Fruit fly (Drosophila melanogaster) whole organism, embryonic: ENCODE data around the gene CG14535.
A peak's percentile ranks its signal among the peaks of the same experiment; 100 is the strongest.

Experiments
- ATbp ChIP-seq: fragments of 200-800 bp; sonication (Bioruptor generic); optimal IDR thresholded peaks from 2 replicates; lab custom pipeline; 2017; ENCODE audit warnings: missing biosample characterization, mild to moderate bottlenecking, missing genetic modification characterization, missing genetic modification reagents
- C15 ChIP-seq: fragments of 200-800 bp; sonication (Bioruptor generic); IDR thresholded peaks from 3 replicates; pipeline ENCODE4 v1.3.6; 2022; ENCODE audit warnings: missing biosample characterization, missing genetic modification characterization
- CG10366 ChIP-seq: fragments of 200-800 bp; sonication (Bioruptor generic); IDR thresholded peaks from 2 replicates; pipeline ENCODE4 v1.3.6; 2022; ENCODE audit warnings: missing biosample characterization, missing genetic modification characterization
- CG10431 ChIP-seq: fragments of 200-800 bp; sonication (Bioruptor generic); optimal IDR thresholded peaks from 3 replicates; lab custom pipeline; 2018; ENCODE audit warnings: missing biosample characterization, mild to moderate bottlenecking, missing genetic modification characterization
- CG11696 ChIP-seq: fragments of 200-800 bp; sonication (Bioruptor generic); IDR thresholded peaks from 2 replicates; pipeline ENCODE4 v1.3.6; 2022; ENCODE audit warnings: missing biosample characterization, missing genetic modification characterization
- CG12659 ChIP-seq: fragments of 200-800 bp; sonication (Bioruptor generic); optimal IDR thresholded peaks from 3 replicates; lab custom pipeline; 2017; ENCODE audit warnings: mild to moderate bottlenecking, missing biosample characterization, missing genetic modification reagents, missing genetic modification characterization
- CG13624 ChIP-seq: fragments of 200-800 bp; sonication (Bioruptor generic); optimal IDR thresholded peaks from 2 replicates; lab custom pipeline; 2016; ENCODE audit warnings: missing biosample characterization, missing genetic modification characterization
- CG15011 ChIP-seq: fragments of 200-800 bp; sonication (Bioruptor generic); optimal IDR thresholded peaks from 3 replicates; lab custom pipeline; 2018; ENCODE audit warnings: missing biosample characterization, mild to moderate bottlenecking, missing genetic modification characterization
- CG1529 ChIP-seq: fragments of 200-800 bp; sonication (Bioruptor generic); optimal IDR thresholded peaks from 3 replicates; lab custom pipeline; 2018; ENCODE audit warnings: missing biosample characterization, missing genetic modification characterization
- CG1603 ChIP-seq: fragments of 200-800 bp; sonication (Bioruptor generic); optimal IDR thresholded peaks from 2 replicates; lab custom pipeline; 2019; ENCODE audit warnings: missing biosample characterization, mild to moderate bottlenecking, missing genetic modification characterization, moderate library complexity
- CG17568 ChIP-seq: fragments of 200-800 bp; sonication (Bioruptor generic); optimal IDR thresholded peaks from 2 replicates; lab custom pipeline; 2018; ENCODE audit warnings: missing biosample characterization, mild to moderate bottlenecking, missing genetic modification characterization, moderate library complexity
- CG18262 ChIP-seq: fragments of 200-800 bp; optimal IDR thresholded peaks from 3 replicates; lab custom pipeline; 2019; ENCODE audit warnings: missing biosample characterization, mild to moderate bottlenecking, missing genetic modification characterization, moderate library complexity
- CG30403 ChIP-seq: fragments of 200-800 bp; sonication (Bioruptor generic); optimal IDR thresholded peaks from 3 replicates; lab custom pipeline; 2016; ENCODE audit warnings: missing biosample characterization, missing genetic modification characterization
- CG32767 ChIP-seq: fragments of 200-800 bp; sonication (Bioruptor generic); IDR thresholded peaks from 2 replicates; pipeline ENCODE4 v1.3.6; 2022; ENCODE audit warnings: missing biosample characterization, missing genetic modification characterization
- CG33213 ChIP-seq: fragments of 200-800 bp; sonication (Bioruptor generic); optimal IDR thresholded peaks from 3 replicates; lab custom pipeline; 2016; ENCODE audit warnings: missing biosample characterization, missing genetic modification characterization
- CG6175 ChIP-seq: fragments of 200-800 bp; sonication (Bioruptor generic); IDR thresholded peaks from 3 replicates; pipeline ENCODE4 v1.3.6; 2022; ENCODE audit warnings: missing biosample characterization, missing genetic modification characterization
- CG6689 ChIP-seq: fragments of 200-800 bp; sonication (Bioruptor generic); IDR thresholded peaks from 2 replicates; pipeline ENCODE4 v1.3.6; 2022; ENCODE audit warnings: missing biosample characterization, missing genetic modification characterization
- CG6765 ChIP-seq: fragments of 200-800 bp; sonication (Bioruptor generic); optimal IDR thresholded peaks from 3 replicates; lab custom pipeline; 2017; ENCODE audit warnings: missing biosample characterization, mild to moderate bottlenecking, missing genetic modification characterization
- CG7372 ChIP-seq: fragments of 200-800 bp; sonication (Bioruptor generic); IDR thresholded peaks from 2 replicates; pipeline ENCODE4 v1.3.6; 2022; ENCODE audit warnings: missing biosample characterization, missing genetic modification characterization
- CG8290 ChIP-seq, 3 experiments: fragments of 200-800 bp; sonication (Bioruptor generic); optimal IDR thresholded peaks; 2 replicates each; lab custom pipeline; 2016 to 2019; ENCODE audit warnings: missing biosample characterization in 3 of 3, missing genetic modification characterization in 3 of 3, mild to moderate bottlenecking in 2 of 3, moderate library complexity in 1 of 3
- Dfd ChIP-seq, 2 experiments: fragments of >200 bp; optimal IDR thresholded peaks; 2 replicates each; lab custom pipeline; 2017; ENCODE audit warnings: missing biosample characterization in 2 of 2, missing genetic modification characterization in 2 of 2
- Dip2 ChIP-seq: fragments of 200-800 bp; sonication (Bioruptor generic); IDR thresholded peaks from 2 replicates; pipeline ENCODE4 v1.3.6; 2022; ENCODE audit warnings: missing biosample characterization, missing genetic modification characterization
- Doc2 ChIP-seq: fragments of 200-800 bp; sonication (Bioruptor generic); IDR thresholded peaks from 2 replicates; pipeline ENCODE4 v1.3.6; 2022; ENCODE audit warnings: missing biosample characterization, missing genetic modification characterization
- Fer1 ChIP-seq: fragments of 200-800 bp; sonication (Bioruptor generic); optimal IDR thresholded peaks from 2 replicates; lab custom pipeline; 2017; ENCODE audit warnings: missing biosample characterization, mild to moderate bottlenecking, missing genetic modification characterization
- HLH4C ChIP-seq: fragments of 200-800 bp; sonication (Bioruptor generic); IDR thresholded peaks from 3 replicates; pipeline ENCODE4 v1.3.6; 2022; ENCODE audit warnings: missing biosample characterization, missing genetic modification characterization; ENCODE audit not compliant: partially characterized antibody
- Hmr ChIP-seq: fragments of 200-800 bp; sonication (Bioruptor generic); optimal IDR thresholded peaks from 3 replicates; lab custom pipeline; 2017; ENCODE audit warnings: mild to moderate bottlenecking, missing biosample characterization, missing genetic modification reagents, missing genetic modification characterization
- Hr3 ChIP-seq: fragments of 200-800 bp; sonication (Bioruptor generic); optimal IDR thresholded peaks from 3 replicates; lab custom pipeline; 2016; ENCODE audit warnings: missing biosample characterization, missing genetic modification characterization
- Hsf ChIP-seq: fragments of 200-800 bp; sonication (Bioruptor generic); optimal IDR thresholded peaks from 3 replicates; lab custom pipeline; 2016; ENCODE audit warnings: missing biosample characterization, missing genetic modification characterization
- Jarid2 ChIP-seq: fragments of 200-800 bp; sonication (Bioruptor generic); optimal IDR thresholded peaks from 3 replicates; lab custom pipeline; 2017; ENCODE audit warnings: mild to moderate bottlenecking, missing biosample characterization, missing genetic modification reagents, missing genetic modification characterization
- Kr ChIP-seq: fragments of 200-800 bp; sonication (Bioruptor generic); optimal IDR thresholded peaks from 2 replicates; lab custom pipeline; 2017; ENCODE audit warnings: missing biosample characterization, mild to moderate bottlenecking, missing genetic modification characterization
- Myb ChIP-seq: fragments of 200-800 bp; sonication (Bioruptor generic); optimal IDR thresholded peaks from 2 replicates; lab custom pipeline; 2016; ENCODE audit warnings: missing biosample characterization, missing genetic modification characterization
- Nf-YA ChIP-seq: fragments of 200-800 bp; sonication (Bioruptor generic); IDR thresholded peaks from 2 replicates; pipeline ENCODE4 v1.3.6; 2022; ENCODE audit warnings: missing biosample characterization, missing genetic modification characterization
- Sry-β ChIP-seq: fragments of 200-800 bp; sonication (Bioruptor generic); optimal IDR thresholded peaks from 2 replicates; lab custom pipeline; 2018; ENCODE audit warnings: missing biosample characterization, mild to moderate bottlenecking, missing genetic modification characterization, moderate library complexity
- Sry-δ ChIP-seq: fragments of 200-800 bp; sonication (Bioruptor generic); optimal IDR thresholded peaks from 2 replicates; lab custom pipeline; 2016; ENCODE audit warnings: missing biosample characterization, missing genetic modification characterization
- abd-A ChIP-seq: fragments of 200-800 bp; sonication (Bioruptor generic); optimal IDR thresholded peaks from 3 replicates; lab custom pipeline; 2019; ENCODE audit warnings: missing biosample characterization, mild to moderate bottlenecking, missing genetic modification characterization, moderate library complexity
- bab2 ChIP-seq: fragments of 200-800 bp; sonication (Bioruptor generic); optimal IDR thresholded peaks from 2 replicates; lab custom pipeline; 2016; ENCODE audit warnings: missing biosample characterization, missing genetic modification characterization
- chm ChIP-seq: fragments of 200-800 bp; sonication (Bioruptor generic); IDR thresholded peaks from 2 replicates; pipeline ENCODE4 v1.3.6; 2022; ENCODE audit warnings: missing biosample characterization, missing genetic modification characterization
- croc ChIP-seq: fragments of 200-800 bp; sonication (Bioruptor generic); conservative IDR thresholded peaks from 3 replicates; pipeline ENCODE4 v1.3.6; 2022; ENCODE audit warnings: missing biosample characterization, missing genetic modification characterization
- ems ChIP-seq: fragments of 200-800 bp; sonication (Bioruptor generic); optimal IDR thresholded peaks from 3 replicates; lab custom pipeline; 2016; ENCODE audit warnings: missing biosample characterization, missing genetic modification characterization
- fd3F ChIP-seq: fragments of 200-800 bp; sonication (Bioruptor generic); optimal IDR thresholded peaks from 2 replicates; lab custom pipeline; 2018; ENCODE audit warnings: missing biosample characterization, mild to moderate bottlenecking, missing genetic modification characterization, moderate library complexity
- fd64A ChIP-seq: fragments of 200-800 bp; sonication (Bioruptor generic); optimal IDR thresholded peaks from 3 replicates; lab custom pipeline; 2018; ENCODE audit warnings: missing biosample characterization, mild to moderate bottlenecking, missing genetic modification characterization
- gem ChIP-seq: fragments of 200-800 bp; sonication (Bioruptor generic); optimal IDR thresholded peaks from 2 replicates; lab custom pipeline; 2019; ENCODE audit warnings: missing biosample characterization, mild to moderate bottlenecking, missing genetic modification characterization, moderate library complexity
- her ChIP-seq: fragments of 200-800 bp; sonication (Bioruptor generic); optimal IDR thresholded peaks from 2 replicates; lab custom pipeline; 2016; ENCODE audit warnings: missing biosample characterization, missing genetic modification characterization
- inv ChIP-seq: fragments of 200-800 bp; sonication (Bioruptor generic); IDR thresholded peaks from 2 replicates; pipeline ENCODE4 v1.3.6; 2022; ENCODE audit warnings: missing biosample characterization, missing genetic modification characterization; ENCODE audit not compliant: partially characterized antibody
- kni ChIP-seq: fragments of 200-800 bp; sonication (Bioruptor generic); optimal IDR thresholded peaks from 3 replicates; lab custom pipeline; 2017; ENCODE audit warnings: mild to moderate bottlenecking, missing biosample characterization, missing genetic modification reagents, missing genetic modification characterization
- oc ChIP-seq: fragments of 200-800 bp; sonication (Bioruptor generic); optimal IDR thresholded peaks from 2 replicates; lab custom pipeline; 2018; ENCODE audit warnings: missing biosample characterization, mild to moderate bottlenecking, missing genetic modification characterization, moderate library complexity
- row ChIP-seq: fragments of 200-800 bp; sonication (Bioruptor generic); IDR thresholded peaks from 3 replicates; pipeline ENCODE4 v1.3.6; 2022; ENCODE audit warnings: missing biosample characterization, missing genetic modification characterization
- slbo ChIP-seq: fragments of 200-800 bp; sonication (Bioruptor generic); IDR thresholded peaks from 2 replicates; pipeline ENCODE4 v1.3.6; 2022; ENCODE audit warnings: missing biosample characterization, missing genetic modification characterization
- so ChIP-seq: fragments of 200-800 bp; sonication (Bioruptor generic); IDR thresholded peaks from 3 replicates; pipeline ENCODE4 v1.3.6; 2022; ENCODE audit warnings: missing biosample characterization, missing genetic modification characterization
- trem ChIP-seq: fragments of 200-800 bp; optimal IDR thresholded peaks from 3 replicates; lab custom pipeline; 2019; ENCODE audit warnings: missing biosample characterization, mild to moderate bottlenecking, missing genetic modification characterization, moderate library complexity

CG14535 gene

dm6 chr2L:7821279-7821848 lies 33.9 kb downstream of the CG14535 start (continued):
- TF ChIP-seq CG8290 (GFP tag; optimal IDR thresholded peaks at IDR 0.05; lab: Kevin White, UChicago) (peak; percentile 8), CG8290 (tag; optimal IDR thresholded peaks at IDR 0.05; lab: Kevin White, UChicago) (no peak), fd3F (GFP tag; lab: Kevin White, UChicago) (peak; percentile 16), CG10366 (GFP tag; lab: Robert Waterston, UW) (peak; percentile 42), HLH4C (GFP tag; lab: Robert Waterston, UW) (peak; percentile 85), chm (GFP tag; lab: Robert Waterston, UW) (peak; percentile 31; the same call in 1 of the 2 replicates), Hmr (GFP tag; lab: Kevin White, UChicago) (peak; percentile 66), CG12659 (peak; percentile 54), ems (GFP tag; lab: Kevin White, UChicago) (peak; percentile 73), her (GFP tag; lab: Kevin White, UChicago) (peak; percentile 64), Dip2 (GFP tag; lab: Robert Waterston, UW) (no peak), Doc2 (GFP tag; lab: Robert Waterston, UW) (no peak), fd64A (GFP tag; lab: Kevin White, UChicago) (peak; percentile 32), kni (GFP tag; lab: Kevin White, UChicago) (no peak), Sry-δ (GFP tag; lab: Kevin White, UChicago) (peak; percentile 76), slbo (GFP tag; lab: Robert Waterston, UW) (peak; percentile 72), CG6765 (GFP tag; lab: Kevin White, UChicago) (no peak), abd-A (tag; lab: Kevin White, UChicago) (no peak), Myb (GFP tag; lab: Kevin White, UChicago) (peak; percentile 41), Jarid2 (GFP tag; lab: Kevin White, UChicago) (no peak), Hr3 (peak; percentile 50), CG17568 (GFP tag; lab: Kevin White, UChicago) (no peak), C15 (no peak), CG18262 (peak; percentile 41), Dfd (GFP tag; optimal IDR thresholded peaks at IDR 0.05; lab: Kevin White, UChicago) (no peak), CG6689 (GFP tag; lab: Robert Waterston, UW) (0 out of 2 replicates have a peak, but pooled peaks have one; percentile 38), CG6175 (GFP tag; lab: Robert Waterston, UW) (no peak), croc (GFP tag; lab: Robert Waterston, UW) (no peak), Kr (GFP tag; lab: Kevin White, UChicago) (no peak), oc (tag; lab: Kevin White, UChicago) (no peak), trem (tag; lab: Kevin White, UChicago) (peak; percentile 44), bab2 (GFP tag; lab: Kevin White, UChicago) (peak; percentile 32), Hsf (GFP tag; lab: Kevin White, UChicago) (peak; percentile 71), Nf-YA (GFP tag; lab: Robert Waterston, UW) (no peak), CG30403 (GFP tag; lab: Kevin White, UChicago) (peak; percentile 71), CG1603 (no peak), CG7372 (GFP tag; lab: Robert Waterston, UW) (peak; percentile 32; the same call in 1 of the 2 replicates), CG33213 (GFP tag; lab: Kevin White, UChicago) (peak; percentile 38), CG15011 (no peak), ATbp (GFP tag; lab: Kevin White, UChicago) (no peak), CG10431 (GFP tag; lab: Kevin White, UChicago) (no peak), CG11696 (GFP tag; lab: Robert Waterston, UW) (no peak), inv (peak; percentile 77), CG1529 (GFP tag; lab: Kevin White, UChicago) (peak; percentile 97), Sry-β (peak; percentile 22), Fer1 (GFP tag; lab: Kevin White, UChicago) (peak; percentile 52), CG32767 (GFP tag; lab: Robert Waterston, UW) (peak; percentile 50; the same call in 1 of the 2 replicates), gem (tag; lab: Kevin White, UChicago) (peak; percentile 59), row (GFP tag; lab: Robert Waterston, UW) (peak; percentile 82), CG13624 (GFP tag; lab: Kevin White, UChicago) (peak; percentile 62), so (GFP tag; lab: Robert Waterston, UW) (no peak)
